Fruit fly (Drosophila melanogaster) whole organism, embryonic: Measurements from ENCODE around the gene CG31076.

Experiments
- Bgb ChIP-seq: fragments of 200-800 bp; sonication (Bioruptor generic); IDR thresholded peaks from 2 replicates; pipeline ENCODE4 v1.3.6; 2022; ENCODE audit warnings: missing biosample characterization, missing genetic modification characterization; ENCODE audit not compliant: partially characterized antibody
- CG10267 ChIP-seq: fragments of 200-800 bp; sonication (Bioruptor generic); optimal IDR thresholded peaks from 2 replicates; lab custom pipeline; 2018; ENCODE audit warnings: missing biosample characterization, mild to moderate bottlenecking, missing genetic modification characterization, moderate library complexity
- CG12659 ChIP-seq: fragments of 200-800 bp; sonication (Bioruptor generic); optimal IDR thresholded peaks from 3 replicates; lab custom pipeline; 2017; ENCODE audit warnings: mild to moderate bottlenecking, missing biosample characterization, missing genetic modification reagents, missing genetic modification characterization
- CG13287 ChIP-seq: fragments of 200-800 bp; sonication (Bioruptor generic); IDR thresholded peaks from 2 replicates; pipeline ENCODE4 v1.3.6; 2022; ENCODE audit warnings: missing biosample characterization, missing genetic modification characterization; ENCODE audit not compliant: partially characterized antibody
- CG13624 ChIP-seq: fragments of 200-800 bp; sonication (Bioruptor generic); optimal IDR thresholded peaks from 2 replicates; lab custom pipeline; 2016; ENCODE audit warnings: missing biosample characterization, missing genetic modification characterization
- CG1603 ChIP-seq: fragments of 200-800 bp; sonication (Bioruptor generic); optimal IDR thresholded peaks from 2 replicates; lab custom pipeline; 2019; ENCODE audit warnings: missing biosample characterization, mild to moderate bottlenecking, missing genetic modification characterization, moderate library complexity
- CG16813 ChIP-seq: fragments of 200-800 bp; sonication (Bioruptor generic); IDR thresholded peaks from 3 replicates; pipeline ENCODE4 v1.3.6; 2022; ENCODE audit warnings: missing biosample characterization, missing genetic modification characterization; ENCODE audit not compliant: partially characterized antibody
- CG16815 ChIP-seq: fragments of 200-800 bp; sonication (Bioruptor generic); optimal IDR thresholded peaks from 3 replicates; lab custom pipeline; 2017; ENCODE audit warnings: missing biosample characterization, mild to moderate bottlenecking, missing genetic modification characterization
- CG17186 ChIP-seq: fragments of 200-800 bp; sonication (Bioruptor generic); optimal IDR thresholded peaks from 3 replicates; lab custom pipeline; 2017; ENCODE audit warnings: missing biosample characterization, missing genetic modification reagents, missing genetic modification characterization
- CG2199 ChIP-seq: fragments of 200-800 bp; sonication (Bioruptor generic); IDR thresholded peaks from 3 replicates; pipeline ENCODE4 v1.3.6; 2022; ENCODE audit warnings: missing biosample characterization, missing genetic modification characterization
- CG3281 ChIP-seq: fragments of 200-800 bp; sonication (Bioruptor generic); optimal IDR thresholded peaks from 3 replicates; lab custom pipeline; 2017; ENCODE audit warnings: missing biosample characterization, mild to moderate bottlenecking, missing genetic modification characterization
- CG34422 ChIP-seq: fragments of 200-800 bp; sonication (Bioruptor generic); IDR thresholded peaks from 3 replicates; pipeline ENCODE4 v1.3.6; 2022; ENCODE audit warnings: missing biosample characterization, missing genetic modification characterization
- CG42726 ChIP-seq: fragments of 200-800 bp; sonication (Bioruptor generic); IDR thresholded peaks from 2 replicates; pipeline ENCODE4 v1.3.6; 2022; ENCODE audit warnings: missing biosample characterization, missing genetic modification characterization; ENCODE audit not compliant: partially characterized antibody
- CG6765 ChIP-seq: fragments of 200-800 bp; sonication (Bioruptor generic); optimal IDR thresholded peaks from 3 replicates; lab custom pipeline; 2017; ENCODE audit warnings: missing biosample characterization, mild to moderate bottlenecking, missing genetic modification characterization
- CG7556 ChIP-seq: fragments of 200-800 bp; sonication (Bioruptor generic); optimal IDR thresholded peaks from 2 replicates; lab custom pipeline; 2017; ENCODE audit warnings: missing biosample characterization, mild to moderate bottlenecking, missing genetic modification characterization
- CG7963 ChIP-seq: fragments of 200-800 bp; sonication (Bioruptor generic); IDR thresholded peaks from 3 replicates; pipeline ENCODE4 v1.3.6; 2022; ENCODE audit warnings: missing biosample characterization, missing genetic modification characterization; ENCODE audit not compliant: partially characterized antibody
- CG8924 ChIP-seq: fragments of 200-800 bp; optimal IDR thresholded peaks from 3 replicates; lab custom pipeline; 2019; ENCODE audit warnings: missing biosample characterization, mild to moderate bottlenecking, missing genetic modification characterization, moderate library complexity
- CG9932 ChIP-seq: fragments of 200-800 bp; sonication (Bioruptor generic); IDR thresholded peaks from 2 replicates; pipeline ENCODE4 v1.3.6; 2022; ENCODE audit warnings: missing biosample characterization, missing genetic modification characterization
- Dll ChIP-seq: fragments of 200-800 bp; sonication (Bioruptor generic); IDR thresholded peaks from 4 replicates; pipeline ENCODE4 v1.3.6; 2022; ENCODE audit warnings: missing biosample characterization, missing genetic modification characterization; ENCODE audit not compliant: partially characterized antibody
- E2f2 ChIP-seq: fragments of 200-800 bp; sonication (Bioruptor generic); IDR thresholded peaks from 2 replicates; pipeline ENCODE4 v1.3.6; 2022; ENCODE audit warnings: missing biosample characterization, missing genetic modification characterization
- HLH4C ChIP-seq: fragments of 200-800 bp; sonication (Bioruptor generic); IDR thresholded peaks from 3 replicates; pipeline ENCODE4 v1.3.6; 2022; ENCODE audit warnings: missing biosample characterization, missing genetic modification characterization; ENCODE audit not compliant: partially characterized antibody
- Hr3 ChIP-seq: fragments of 200-800 bp; sonication (Bioruptor generic); optimal IDR thresholded peaks from 3 replicates; lab custom pipeline; 2016; ENCODE audit warnings: missing biosample characterization, missing genetic modification characterization
- Opbp ChIP-seq: fragments of 200-800 bp; sonication (Bioruptor generic); IDR thresholded peaks from 3 replicates; pipeline ENCODE4 v1.3.6; 2022; ENCODE audit warnings: missing biosample characterization, missing genetic modification characterization; ENCODE audit not compliant: partially characterized antibody
- Rfx ChIP-seq: fragments of 200-800 bp; sonication (Bioruptor generic); IDR thresholded peaks from 2 replicates; pipeline ENCODE4 v1.3.6; 2022; ENCODE audit warnings: missing biosample characterization, missing genetic modification characterization
- Scr ChIP-seq: fragments of 200-800 bp; sonication (Bioruptor generic); IDR thresholded peaks from 2 replicates; pipeline ENCODE4 v1.3.6; 2022; ENCODE audit warnings: missing biosample characterization, missing genetic modification characterization; ENCODE audit not compliant: partially characterized antibody
- Side ChIP-seq: fragments of 200-800 bp; sonication (Bioruptor generic); optimal IDR thresholded peaks from 2 replicates; lab custom pipeline; 2016; ENCODE audit warnings: missing biosample characterization, missing genetic modification characterization
- Sox102F ChIP-seq: fragments of 200-800 bp; sonication (Bioruptor generic); optimal IDR thresholded peaks from 2 replicates; lab custom pipeline; 2018; ENCODE audit warnings: missing biosample characterization, mild to moderate bottlenecking, missing genetic modification characterization, moderate library complexity
- Sry-β ChIP-seq: fragments of 200-800 bp; sonication (Bioruptor generic); optimal IDR thresholded peaks from 2 replicates; lab custom pipeline; 2018; ENCODE audit warnings: missing biosample characterization, mild to moderate bottlenecking, missing genetic modification characterization, moderate library complexity
- Stat92E ChIP-seq, 3 experiments: fragments of >200 bp in 2 of 3; fragments of 200-800 bp in 1 of 3; sonication (Bioruptor generic) in 1 of 3; optimal IDR thresholded peaks; 2 replicates each; lab custom pipeline; 2017 to 2019; ENCODE audit warnings: missing biosample characterization in 3 of 3, missing genetic modification characterization in 3 of 3, mild to moderate bottlenecking in 1 of 3, moderate library complexity in 1 of 3
- YL-1 ChIP-seq: fragments of 200-800 bp; sonication (Bioruptor generic); optimal IDR thresholded peaks from 3 replicates; lab custom pipeline; 2017; ENCODE audit warnings: missing biosample characterization, mild to moderate bottlenecking, missing genetic modification characterization
- amos ChIP-seq: fragments of 200-800 bp; sonication (Bioruptor generic); IDR thresholded peaks from 2 replicates; pipeline ENCODE4 v1.3.6; 2022; ENCODE audit warnings: missing biosample characterization, missing genetic modification characterization; ENCODE audit not compliant: partially characterized antibody
- ara ChIP-seq: fragments of 200-800 bp; sonication (Bioruptor generic); IDR thresholded peaks from 2 replicates; pipeline ENCODE4 v1.3.6; 2022; ENCODE audit warnings: missing biosample characterization, missing genetic modification characterization
- bbx ChIP-seq: fragments of 200-800 bp; sonication (Bioruptor generic); IDR thresholded peaks from 2 replicates; pipeline ENCODE4 v1.3.6; 2022; ENCODE audit warnings: missing biosample characterization, missing genetic modification characterization; ENCODE audit not compliant: partially characterized antibody
- dmrt11E ChIP-seq: fragments of 200-800 bp; sonication (Bioruptor generic); optimal IDR thresholded peaks from 3 replicates; lab custom pipeline; 2018; ENCODE audit warnings: missing biosample characterization, mild to moderate bottlenecking, missing genetic modification characterization, moderate library complexity
- gsb ChIP-seq: fragments of 200-800 bp; sonication (Bioruptor generic); IDR thresholded peaks from 2 replicates; pipeline ENCODE4 v1.3.6; 2022; ENCODE audit warnings: missing biosample characterization, missing genetic modification characterization
- inv ChIP-seq: fragments of 200-800 bp; sonication (Bioruptor generic); IDR thresholded peaks from 2 replicates; pipeline ENCODE4 v1.3.6; 2022; ENCODE audit warnings: missing biosample characterization, missing genetic modification characterization; ENCODE audit not compliant: partially characterized antibody
- jumu ChIP-seq: fragments of 200-800 bp; sonication (Bioruptor generic); optimal IDR thresholded peaks from 3 replicates; lab custom pipeline; 2016; ENCODE audit warnings: missing biosample characterization, missing genetic modification characterization
- knrl ChIP-seq: fragments of 200-800 bp; sonication (Bioruptor generic); IDR thresholded peaks from 3 replicates; pipeline ENCODE4 v1.3.6; 2022; ENCODE audit warnings: missing biosample characterization, missing genetic modification characterization; ENCODE audit not compliant: partially characterized antibody
- mirr ChIP-seq: fragments of 200-800 bp; sonication (Bioruptor generic); optimal IDR thresholded peaks from 3 replicates; lab custom pipeline; 2018; ENCODE audit warnings: missing biosample characterization, mild to moderate bottlenecking, missing genetic modification characterization
- pum ChIP-seq: fragments of 200-800 bp; sonication (Bioruptor generic); optimal IDR thresholded peaks from 2 replicates; lab custom pipeline; 2016; ENCODE audit warnings: missing biosample characterization, missing genetic modification characterization
- rib ChIP-seq: fragments of 200-800 bp; sonication (Bioruptor generic); IDR thresholded peaks from 2 replicates; pipeline ENCODE4 v1.3.6; 2022; ENCODE audit warnings: missing biosample characterization, missing genetic modification characterization
- row ChIP-seq: fragments of 200-800 bp; sonication (Bioruptor generic); IDR thresholded peaks from 3 replicates; pipeline ENCODE4 v1.3.6; 2022; ENCODE audit warnings: missing biosample characterization, missing genetic modification characterization
- salm ChIP-seq: fragments of 200-800 bp; sonication (Bioruptor generic); optimal IDR thresholded peaks from 2 replicates; lab custom pipeline; 2018; ENCODE audit warnings: missing biosample characterization, mild to moderate bottlenecking, missing genetic modification characterization
- sd ChIP-seq: fragments of 200-800 bp; sonication (Bioruptor generic); optimal IDR thresholded peaks from 3 replicates; lab custom pipeline; 2018; ENCODE audit warnings: missing biosample characterization, mild to moderate bottlenecking, missing genetic modification characterization, moderate library complexity
- stwl ChIP-seq: fragments of 200-800 bp; sonication (Bioruptor generic); optimal IDR thresholded peaks from 3 replicates; lab custom pipeline; 2018; ENCODE audit warnings: missing biosample characterization, mild to moderate bottlenecking, missing genetic modification characterization, moderate library complexity
- sug ChIP-seq: fragments of 200-800 bp; optimal IDR thresholded peaks from 2 replicates; lab custom pipeline; 2019; ENCODE audit warnings: missing biosample characterization, mild to moderate bottlenecking, missing genetic modification characterization, moderate library complexity
- tin ChIP-seq: fragments of 200-800 bp; sonication (Bioruptor generic); optimal IDR thresholded peaks from 3 replicates; lab custom pipeline; 2016; ENCODE audit warnings: missing biosample characterization, missing genetic modification characterization

Gene CG31076

DNA sequence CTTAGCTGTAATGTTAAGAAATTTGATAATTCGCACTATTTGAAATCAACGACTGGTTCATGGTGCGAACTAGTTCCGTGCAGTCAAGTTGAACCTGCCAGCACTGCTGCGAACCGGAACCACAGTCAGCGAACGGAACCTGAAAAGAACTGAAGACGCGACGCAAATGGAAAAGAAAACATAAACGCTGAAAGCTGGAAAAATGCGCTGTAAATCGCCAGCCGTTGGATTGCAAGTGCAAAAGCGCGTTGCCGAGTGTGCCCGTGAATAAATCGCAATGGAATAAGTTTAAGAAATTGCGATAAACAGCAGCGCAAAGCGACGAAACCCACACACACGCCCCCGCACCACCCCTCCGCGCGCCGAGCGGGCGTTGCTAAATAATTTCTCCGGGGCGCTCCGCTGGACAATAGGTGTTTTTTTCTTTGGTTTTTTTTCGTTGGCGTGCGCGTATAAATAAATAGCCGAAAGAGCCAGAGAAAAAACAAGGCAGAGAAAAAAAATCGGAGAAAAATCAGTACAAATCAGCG is 22.8 kb downstream of the CG31076 start, which contains the start of gene CG5521:
Gene CG5521, plus strand, starts transcription at position 137 of the 530 bp plus-strand sequence.
- TF ChIP-seq Sry-β (GFP tag; lab: Kevin White, UChicago) (peak; percentile 91), CG42726 (GFP tag; lab: Robert Waterston, UW) (peak; percentile 63), gsb (GFP tag; lab: Robert Waterston, UW) (no peak), Dll (GFP tag; lab: Robert Waterston, UW) (peak; percentile 33; the same call in 2 of the 4 replicates), Hr3 (GFP tag; lab: Kevin White, UChicago) (no peak), CG13287 (GFP tag; lab: Robert Waterston, UW) (peak; percentile 56), CG1603 (tag; lab: Kevin White, UChicago) (peak; percentile 2), Side (GFP tag; lab: Kevin White, UChicago) (peak; percentile 13), amos (GFP tag; lab: Robert Waterston, UW) (peak; percentile 78; the same call in 1 of the 2 replicates), CG6765 (GFP tag; lab: Kevin White, UChicago) (peak; percentile 22), inv (GFP tag; lab: Robert Waterston, UW) (peak; percentile 51; the same call in 1 of the 2 replicates), HLH4C (peak; percentile 36; the same call in 1 of the 3 replicates), tin (GFP tag; lab: Kevin White, UChicago) (no peak), YL-1 (peak; percentile 76), dmrt11E (no peak), CG3281 (GFP tag; lab: Kevin White, UChicago) (peak; percentile 30), CG34422 (0 out of 3 replicates have a peak, but pooled peaks have one; percentile 66), CG8924 (tag; lab: Kevin White, UChicago) (no peak), bbx (GFP tag; lab: Robert Waterston, UW) (peak; percentile 45), pum (GFP tag; lab: Kevin White, UChicago) (no peak), sd (tag; lab: Kevin White, UChicago) (peak; percentile 21), rib (GFP tag; lab: Robert Waterston, UW) (peak; percentile 48; the same call in 1 of the 2 replicates), CG17186 (peak; percentile 38), knrl (GFP tag; lab: Robert Waterston, UW) (peak; percentile 77), CG9932 (GFP tag; lab: Robert Waterston, UW) (0 out of 2 replicates have a peak, but pooled peaks have one; percentile 16), CG2199 (peak; percentile 47; the same call in 1 of the 3 replicates), stwl (tag; lab: Kevin White, UChicago) (peak; percentile 14), CG12659 (GFP tag; lab: Kevin White, UChicago) (peak; percentile 34), jumu (GFP tag; lab: Kevin White, UChicago) (no peak), CG10267 (tag; lab: Kevin White, UChicago) (peak; percentile 2), ara (GFP tag; lab: Robert Waterston, UW) (0 out of 2 replicates have a peak, but pooled peaks have one; percentile 24), E2f2 (GFP tag; lab: Robert Waterston, UW) (peak; percentile 24; the same call in 1 of the 2 replicates), CG7963 (GFP tag; lab: Robert Waterston, UW) (0 out of 3 replicates have a peak, but pooled peaks have one; percentile 43), CG16813 (GFP tag; lab: Robert Waterston, UW) (0 out of 3 replicates have a peak, but pooled peaks have one; percentile 34), Opbp (GFP tag; lab: Robert Waterston, UW) (peak; percentile 70), Stat92E (GFP tag; optimal IDR thresholded peaks at IDR 0.05; lab: Kevin White, UChicago) (peak in 1 of 3 experiments; percentile 49), CG16815 (GFP tag; lab: Kevin White, UChicago) (no peak), sug (tag; lab: Kevin White, UChicago) (peak; percentile 13), mirr (no peak), Sox102F (GFP tag; lab: Kevin White, UChicago) (peak; percentile 16), salm (tag; lab: Kevin White, UChicago) (no peak), CG7556 (GFP tag; lab: Kevin White, UChicago) (no peak), Rfx (GFP tag; lab: Robert Waterston, UW) (peak; percentile 37; the same call in 1 of the 2 replicates), row (peak; percentile 84), CG13624 (GFP tag; lab: Kevin White, UChicago) (peak; percentile 63), Bgb (GFP tag; lab: Robert Waterston, UW) (peak; percentile 80), Scr (GFP tag; lab: Robert Waterston, UW) (peak; percentile 45)
